Worm (Caenorhabditis elegans) whole organism, L1 larva: ENCODE measurements around the gene gst-23.
A peak's percentile ranks its signal among the peaks of the same experiment; 100 is the strongest.

ENCODE experiments used
- F16B12.6 ChIP-seq: fragments of 150-350 bp; optimal IDR thresholded peaks from 2 replicates; lab custom pipeline; 2014; ENCODE audit warnings: missing biosample characterization, missing genetic modification characterization
- aha-1 ChIP-seq: fragments of 150-350 bp; optimal IDR thresholded peaks from 2 replicates; lab custom pipeline; 2014; ENCODE audit warnings: missing biosample characterization, missing genetic modification characterization
- ceh-82 ChIP-seq, 3 experiments: fragments of 150-350 bp in 1 of 3; sonication (generic microtip) in 2 of 3; optimal IDR thresholded peaks; 2 replicates each; lab custom pipeline; 2014 to 2017; ENCODE audit warnings: missing biosample characterization in 3 of 3, missing genetic modification characterization in 3 of 3
- efl-1 ChIP-seq, 4 experiments: fragments of 150-350 bp; optimal IDR thresholded peaks in 3 of 4; peaks in 1 of 4; 1 replicate in 1 of 4; 2 replicates in 3 of 4; lab custom pipeline; 2014; ENCODE audit warnings: missing biosample characterization in 2 of 4, missing genetic modification characterization in 2 of 4, missing genetic modification reagents in 2 of 4
- fkh-10 ChIP-seq: sonication (generic microtip); optimal IDR thresholded peaks from 2 replicates; lab custom pipeline; 2017; ENCODE audit warnings: missing biosample characterization, missing genetic modification reagents, missing genetic modification characterization
- fkh-4 ChIP-seq: sonication (generic microtip); optimal IDR thresholded peaks from 2 replicates; lab custom pipeline; 2016; ENCODE audit warnings: missing compliant biosample characterization, missing genetic modification characterization, borderline replicate concordance
- hlh-17 ChIP-seq: fragments of 200-800 bp; sonication (Bioruptor generic); optimal IDR thresholded peaks from 2 replicates; lab custom pipeline; 2018; ENCODE audit warnings: missing genetic modification characterization, mild to moderate bottlenecking, missing compliant biosample characterization, moderate library complexity, borderline replicate concordance
- hlh-4 ChIP-seq: sonication (generic microtip); optimal IDR thresholded peaks from 2 replicates; lab custom pipeline; 2016; ENCODE audit warnings: mild to moderate bottlenecking, missing genetic modification characterization, missing compliant biosample characterization
- irx-1 ChIP-seq: sonication (generic microtip); optimal IDR thresholded peaks from 2 replicates; lab custom pipeline; 2016; ENCODE audit warnings: missing genetic modification characterization, missing compliant biosample characterization
- jun-1 ChIP-seq: fragments of 150-350 bp; optimal IDR thresholded peaks from 2 replicates; lab custom pipeline; 2014; ENCODE audit warnings: missing biosample characterization, missing genetic modification reagents, missing genetic modification characterization
- lin-13 ChIP-seq: fragments of 150-350 bp; optimal IDR thresholded peaks from 2 replicates; lab custom pipeline; 2014; ENCODE audit warnings: missing biosample characterization, missing genetic modification reagents, missing genetic modification characterization
- lin-14 ChIP-seq: fragments of 200-800 bp; sonication (Bioruptor generic); optimal IDR thresholded peaks from 2 replicates; lab custom pipeline; 2018; ENCODE audit warnings: mild to moderate bottlenecking, missing genetic modification characterization, moderate library complexity, missing compliant biosample characterization
- lin-15B ChIP-seq: fragments of 150-350 bp; sonication (generic microtip); optimal IDR thresholded peaks from 3 replicates; lab custom pipeline; 2014; ENCODE audit warnings: missing biosample characterization, missing genetic modification characterization
- lsy-2 ChIP-seq, 2 experiments: fragments of 150-350 bp; optimal IDR thresholded peaks; 2 replicates each; lab custom pipeline; 2014; ENCODE audit warnings: missing biosample characterization in 2 of 2, missing genetic modification characterization in 2 of 2
- mab-9 ChIP-seq: fragments of 200-800 bp; sonication (Bioruptor generic); IDR thresholded peaks from 2 replicates; pipeline ENCODE4 v1.3.6; 2022; ENCODE audit warnings: missing genetic modification reagents, missing genetic modification characterization, missing compliant biosample characterization
- nhr-12 ChIP-seq: sonication (generic microtip); optimal IDR thresholded peaks from 2 replicates; lab custom pipeline; 2017; ENCODE audit warnings: missing biosample characterization, missing genetic modification characterization
- nhr-84 ChIP-seq: sonication (generic microtip); optimal IDR thresholded peaks from 2 replicates; lab custom pipeline; 2017; ENCODE audit warnings: missing biosample characterization, missing genetic modification characterization
- nhr-85 ChIP-seq: sonication (generic microtip); peaks from one replicate; lab custom pipeline; 2016; ENCODE audit warnings: missing genetic modification characterization, inconsistent platforms, missing compliant biosample characterization
- rnt-1 ChIP-seq: sonication (generic microtip); optimal IDR thresholded peaks from 2 replicates; lab custom pipeline; 2016; ENCODE audit warnings: mild to moderate bottlenecking, missing genetic modification characterization, moderate library complexity, missing compliant biosample characterization
- snpc-4 ChIP-seq: fragments of 150-350 bp; optimal IDR thresholded peaks from 2 replicates; lab custom pipeline; 2014; ENCODE audit warnings: missing biosample characterization, missing genetic modification characterization
- snu-23 ChIP-seq: sonication (generic microtip); optimal IDR thresholded peaks from 2 replicates; lab custom pipeline; 2016; ENCODE audit warnings: missing genetic modification characterization, missing compliant biosample characterization
- sox-4 ChIP-seq: sonication (generic microtip); optimal IDR thresholded peaks from 2 replicates; lab custom pipeline; 2016; ENCODE audit warnings: missing genetic modification characterization, missing compliant biosample characterization
- sptf-1 ChIP-seq: fragments of 150-350 bp; optimal IDR thresholded peaks from 2 replicates; lab custom pipeline; 2014; ENCODE audit warnings: missing biosample characterization, missing genetic modification characterization
- swsn-7 ChIP-seq: sonication (generic microtip); optimal IDR thresholded peaks from 2 replicates; lab custom pipeline; 2016; ENCODE audit warnings: missing genetic modification characterization, missing compliant biosample characterization
- tlp-1 ChIP-seq: fragments of 150-350 bp; optimal IDR thresholded peaks from 2 replicates; lab custom pipeline; 2014; ENCODE audit warnings: missing biosample characterization, missing genetic modification characterization
- unc-30 ChIP-seq: sonication (generic microtip); optimal IDR thresholded peaks from 2 replicates; lab custom pipeline; 2017; ENCODE audit warnings: missing biosample characterization, missing genetic modification characterization
- unc-62 ChIP-seq: fragments of 150-350 bp; optimal IDR thresholded peaks from 2 replicates; lab custom pipeline; 2014; ENCODE audit warnings: missing biosample characterization, missing genetic modification reagents, missing genetic modification characterization
- unc-98 ChIP-seq: fragments of 200-800 bp; sonication (Bioruptor generic); IDR thresholded peaks from 2 replicates; pipeline ENCODE4 v1.3.6; 2022; ENCODE audit warnings: missing genetic modification characterization, missing compliant biosample characterization
- vab-15 ChIP-seq: sonication (generic microtip); optimal IDR thresholded peaks from 2 replicates; lab custom pipeline; 2017; ENCODE audit warnings: missing genotype, mild to moderate bottlenecking, missing genetic modification characterization, missing compliant biosample characterization
- zag-1 ChIP-seq: fragments of 150-350 bp; optimal IDR thresholded peaks from 2 replicates; lab custom pipeline; 2014; ENCODE audit warnings: missing biosample characterization, missing genetic modification characterization

gst-23 gene

DNA sequence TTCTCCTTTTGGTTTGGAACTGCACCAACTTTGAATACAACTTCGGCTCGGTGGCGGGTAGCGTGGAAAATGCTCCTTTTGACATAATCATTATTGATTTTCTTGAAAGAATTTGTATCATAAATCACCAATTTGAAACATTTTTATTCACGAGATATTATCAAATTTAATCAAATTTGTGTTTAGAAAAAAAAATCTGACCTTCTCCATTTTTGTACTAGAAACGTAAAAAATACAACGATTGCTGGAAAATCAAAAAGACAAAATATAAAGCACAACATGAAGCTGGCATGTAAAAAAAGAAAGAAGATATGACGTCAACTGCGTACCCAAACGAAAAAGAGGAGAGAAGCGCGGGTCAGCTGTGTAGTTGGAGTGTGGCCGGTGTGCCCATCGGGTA, 42.8 kb upstream of the gst-23 start, which contains the start of gene K08D9.4:
Gene K08D9.4 (minus strand): TSS at position 101 of the 400 bp plus-strand sequence.
- TF ChIP-seq rnt-1 (tag; lab: Kevin White, UChicago) = peak; percentile 3
- TF ChIP-seq hlh-17 = no peak
- no peak for TF ChIP-seq fkh-4 (tag; lab: Kevin White, UChicago)

DNA sequence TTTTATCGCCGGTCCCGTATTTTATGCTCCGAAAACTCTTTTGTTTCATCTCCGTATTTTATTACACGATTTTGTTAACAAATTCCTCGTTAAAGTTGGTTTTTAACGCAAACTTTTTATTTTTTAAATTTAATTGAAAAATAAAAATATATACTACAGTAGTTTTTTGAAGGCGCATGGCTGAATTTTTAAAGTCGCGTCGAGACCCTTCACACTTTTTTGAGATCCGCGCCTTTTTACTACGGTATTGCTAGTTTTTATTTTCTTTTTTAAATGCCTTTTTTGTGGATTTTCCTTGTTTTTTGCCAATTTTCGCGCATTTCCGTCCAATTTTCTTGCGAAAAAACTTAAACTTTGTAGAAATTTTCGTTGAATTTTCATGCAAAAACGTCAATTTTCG, 38.7 kb upstream of the gst-23 start:
- TF ChIP-seq irx-1 = no peak
- no peak for TF ChIP-seq aha-1 (tag; lab: Kevin White, UChicago)
- no peak for TF ChIP-seq unc-30 (tag; lab: Kevin White, UChicago)
- TF ChIP-seq sptf-1 (tag; lab: Kevin White, UChicago) = no peak
- no peak for TF ChIP-seq hlh-4
- TF ChIP-seq snpc-4 = no peak
- no peak for TF ChIP-seq mab-9
- TF ChIP-seq F16B12.6 (tag; lab: Kevin White, UChicago) = no peak
- no peak for TF ChIP-seq sox-4 (tag; lab: Kevin White, UChicago)
- no peak for TF ChIP-seq nhr-85 (tag; lab: Kevin White, UChicago)
- TF ChIP-seq lin-13 (GFP tag; lab: Kevin White, UChicago) = no peak

DNA sequence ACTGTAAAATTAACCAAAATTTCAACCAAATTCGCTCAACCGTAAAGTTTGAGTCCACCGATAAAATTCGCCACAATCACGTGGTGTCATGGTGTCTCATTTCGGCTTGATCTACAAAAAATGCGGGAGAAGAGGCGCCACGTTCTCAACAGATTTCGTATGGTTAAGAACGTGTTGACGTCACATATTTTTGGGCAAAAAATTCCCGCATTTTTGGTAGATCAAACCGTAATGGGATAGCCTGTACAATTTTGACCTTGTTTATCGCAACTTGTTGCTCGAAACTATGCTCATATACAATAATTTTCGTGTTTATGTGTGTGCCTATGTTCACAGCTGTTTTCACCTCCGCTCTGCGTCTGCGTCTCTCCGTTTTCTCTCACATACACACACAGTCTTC, 34.1 kb upstream of the gst-23 start:
- TF ChIP-seq efl-1 (optimal IDR thresholded peaks at IDR 0.05; lab: Kevin White, UChicago) (no peak), efl-1 (GFP tag; optimal IDR thresholded peaks at IDR 0.05 in 1 of 2; lab: Kevin White, UChicago) (peak in 1 of 2 experiments; percentile 71), unc-98 (GFP tag; lab: Robert Waterston, UW) (no peak)

DNA sequence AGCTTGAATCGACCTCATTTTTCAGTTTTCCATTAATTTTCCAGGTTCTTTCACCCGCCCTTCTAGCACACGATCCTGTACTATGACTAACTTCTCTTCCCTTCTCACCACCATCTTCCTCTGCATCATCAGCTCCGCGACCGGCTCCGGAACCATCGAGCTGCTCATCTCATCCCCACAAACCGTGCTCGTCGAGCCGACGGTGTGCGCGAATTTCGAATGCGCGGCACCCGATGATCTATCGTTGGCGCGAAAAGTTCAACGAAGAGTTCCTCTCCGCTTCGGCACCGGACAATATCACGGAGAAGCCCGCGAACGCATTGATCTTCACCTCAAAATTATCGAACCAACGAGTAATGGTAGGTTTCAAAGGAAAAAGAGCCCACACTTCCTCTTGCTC, 32.9 kb upstream of the gst-23 start, which contains the start of gene apx-1:
Gene apx-1 (plus strand): TSS at position 50 of the 400 bp plus-strand sequence.
- no peak for TF ChIP-seq efl-1 (optimal IDR thresholded peaks at IDR 0.05; lab: Kevin White, UChicago)
- peak in 1 of 2 experiments; percentile 9 for TF ChIP-seq efl-1 (GFP tag; optimal IDR thresholded peaks at IDR 0.05 in 1 of 2; lab: Kevin White, UChicago)
- no peak for TF ChIP-seq vab-15 (tag; lab: Kevin White, UChicago)

DNA sequence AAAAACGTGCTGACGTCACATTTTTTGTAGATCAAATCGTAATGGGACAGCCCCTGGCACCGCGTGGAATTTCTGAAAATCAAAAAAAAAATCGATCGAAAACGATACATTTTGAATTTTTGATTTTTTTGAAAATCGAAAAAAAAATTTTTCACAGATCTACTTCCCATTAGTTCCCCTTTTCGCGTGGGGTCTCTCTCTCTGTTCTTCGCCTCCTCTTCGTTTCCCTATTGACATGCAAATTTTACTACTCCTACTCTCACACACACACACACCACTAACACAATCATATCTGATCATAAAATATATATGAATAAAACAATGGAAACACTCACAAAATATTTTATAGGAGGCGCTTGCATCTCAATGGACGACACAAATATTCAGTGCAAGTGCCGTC, 24.5 kb upstream of the gst-23 start:
- no peak for TF ChIP-seq fkh-4 (tag; lab: Kevin White, UChicago)
- no peak for TF ChIP-seq efl-1 (optimal IDR thresholded peaks at IDR 0.05; lab: Kevin White, UChicago)
- peak in 1 of 2 experiments; percentile 71 for TF ChIP-seq efl-1 (GFP tag; optimal IDR thresholded peaks at IDR 0.05 in 1 of 2; lab: Kevin White, UChicago)

DNA sequence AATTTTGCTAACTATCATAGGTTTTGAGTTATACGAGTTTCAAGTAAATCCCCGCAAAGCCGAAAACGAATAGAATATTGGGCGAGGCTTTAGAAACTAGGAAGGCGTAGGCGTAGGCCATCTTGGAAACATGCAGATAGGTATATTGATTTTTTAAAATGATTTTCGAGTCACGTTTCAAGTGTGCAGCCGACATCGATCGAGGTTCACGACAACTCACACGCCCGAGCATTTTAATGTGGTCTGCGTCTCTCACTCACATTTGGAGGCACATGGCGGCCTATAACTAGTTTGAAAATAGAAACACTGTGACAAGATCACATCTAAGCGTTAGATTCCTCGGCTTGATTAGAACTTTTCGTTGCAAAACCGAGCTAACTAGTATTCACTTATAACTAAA, 15.7 kb upstream of the gst-23 start, which contains the start of gene K08D9.2:
Gene K08D9.2 (plus strand): TSS at position 301 of the 400 bp plus-strand sequence.
- TF ChIP-seq aha-1 (tag; lab: Kevin White, UChicago) (no peak), hlh-4 (no peak), lin-15B (tag; lab: Kevin White, UChicago) (no peak), hlh-17 (no peak), ceh-82 (tag; optimal IDR thresholded peaks at IDR 0.05; lab: Kevin White, UChicago) (no peak), jun-1 (tag; lab: Kevin White, UChicago) (no peak), snu-23 (GFP tag; lab: Kevin White, UChicago) (no peak), zag-1 (tag; lab: Kevin White, UChicago) (no peak), sptf-1 (tag; lab: Kevin White, UChicago) (no peak), nhr-12 (tag; lab: Kevin White, UChicago) (no peak), irx-1 (no peak), unc-62 (no peak)

DNA sequence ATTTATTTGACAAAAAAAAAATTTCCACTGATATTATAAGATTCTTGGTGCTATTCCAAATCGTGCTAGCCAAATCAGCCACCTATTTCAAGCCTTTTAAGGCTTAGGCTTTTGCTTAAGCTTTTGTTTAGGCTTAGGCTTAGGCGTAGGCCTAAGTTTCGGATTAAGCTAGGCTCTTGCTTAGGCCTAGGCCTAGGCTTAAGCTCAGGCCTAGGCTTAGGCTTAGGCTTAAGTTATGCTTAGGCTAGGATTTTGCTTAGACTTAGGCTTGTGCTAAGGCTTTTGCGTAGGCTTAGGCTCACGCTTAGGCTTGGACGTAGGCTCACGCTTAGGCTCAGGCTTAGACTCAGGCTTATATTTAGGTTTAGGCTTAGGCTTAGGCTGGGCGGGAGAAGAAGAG, 12.9 kb upstream of the gst-23 start:
- TF ChIP-seq fkh-10 (GFP tag; lab: Kevin White, UChicago) (no peak), lin-14 (GFP tag; lab: Kevin White, UChicago) (no peak), unc-98 (GFP tag; lab: Robert Waterston, UW) (no peak), tlp-1 (tag; lab: Kevin White, UChicago) (no peak), jun-1 (tag; lab: Kevin White, UChicago) (no peak), lsy-2 (tag; optimal IDR thresholded peaks at IDR 0.05; lab: Kevin White, UChicago) (no peak), swsn-7 (no peak), mab-9 (no peak), snu-23 (GFP tag; lab: Kevin White, UChicago) (no peak), nhr-84 (tag; lab: Kevin White, UChicago) (no peak)
